Fruit fly (Drosophila melanogaster): Measurements from ENCODE around the gene RFeSP.
A peak's percentile ranks its signal among the peaks of the same experiment; 100 is the strongest.

The RFeSP gene

DNA sequence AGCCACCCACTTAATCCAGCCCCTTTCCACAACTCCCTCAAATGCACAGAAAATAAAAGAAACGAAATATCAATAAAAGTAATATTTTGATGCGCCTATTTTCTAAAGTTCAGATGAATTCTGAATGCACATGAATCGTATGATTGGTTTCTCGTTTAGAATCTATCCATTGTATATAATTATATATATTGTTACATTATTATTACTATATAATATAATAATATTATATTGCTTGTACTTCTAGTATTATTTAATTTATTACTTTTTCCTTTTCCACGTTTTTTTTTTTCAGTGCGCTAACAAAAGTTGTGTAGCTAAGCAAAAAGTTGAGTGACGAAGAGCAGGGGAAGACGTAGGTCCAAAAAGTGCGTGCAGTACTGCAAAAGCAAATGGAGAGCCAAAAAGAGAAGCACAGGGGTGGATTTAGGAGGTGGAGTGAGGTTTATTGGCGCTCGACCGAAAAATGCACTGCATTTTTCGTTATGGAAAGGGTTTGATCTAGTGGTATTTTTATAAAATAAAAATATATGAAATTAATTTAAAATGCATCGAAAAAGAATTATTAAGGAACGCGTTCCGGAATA, 35.4 kb upstream of the RFeSP start (continued):
- TF ChIP-seq cwo (GFP tag; optimal IDR thresholded peaks at IDR 0.05) (peak; percentile 93), ssp (GFP tag; IDR thresholded peaks at IDR 0.05) (peak; percentile 82), lbe (GFP tag; optimal IDR thresholded peaks at IDR 0.05) (no peak), CoRest (tag; optimal IDR thresholded peaks at IDR 0.05) (peak; percentile 98), chinmo (GFP tag; IDR thresholded peaks at IDR 0.05; ENCODE audit: partially characterized antibody) (no peak), NC2α (GFP tag; optimal IDR thresholded peaks at IDR 0.05) (no peak), grn (GFP tag; optimal IDR thresholded peaks at IDR 0.05) (no peak), pb (GFP tag; optimal IDR thresholded peaks at IDR 0.05) (no peak), Pdp1 (GFP tag; optimal IDR thresholded peaks at IDR 0.05) (peak; percentile 43 to 60), CrebB (tag; optimal IDR thresholded peaks at IDR 0.05) (peak; percentile 74), sim (GFP tag; IDR thresholded peaks at IDR 0.05) (peak; percentile 73), Doc2 (GFP tag; IDR thresholded peaks at IDR 0.05) (peak; percentile 4; the same call in 1 of the 2 replicates), Nf-YC (tag; optimal IDR thresholded peaks at IDR 0.05) (peak; percentile 85), CG6813 (GFP tag; optimal IDR thresholded peaks at IDR 0.05) (peak; percentile 86), CG9437 (GFP tag; optimal IDR thresholded peaks at IDR 0.05) (peak; percentile 95), CG2199 (GFP tag; IDR thresholded peaks at IDR 0.05) (0 out of 3 replicates have a peak, but pooled peaks have one; percentile 72), ap (GFP tag; IDR thresholded peaks at IDR 0.05) (peak; percentile 84), wdn (GFP tag; IDR thresholded peaks at IDR 0.05) (peak; percentile 88), CG4424 (GFP tag; optimal IDR thresholded peaks at IDR 0.05) (peak; percentile 85), CG8924 (tag; optimal IDR thresholded peaks at IDR 0.05) (peak; percentile 95), HLH3B (GFP tag; IDR thresholded peaks at IDR 0.05) (peak; percentile 84), emc (GFP tag; optimal IDR thresholded peaks at IDR 0.05) (no peak), Fer1 (GFP tag; optimal IDR thresholded peaks at IDR 0.05) (peak; percentile 97)

DNA sequence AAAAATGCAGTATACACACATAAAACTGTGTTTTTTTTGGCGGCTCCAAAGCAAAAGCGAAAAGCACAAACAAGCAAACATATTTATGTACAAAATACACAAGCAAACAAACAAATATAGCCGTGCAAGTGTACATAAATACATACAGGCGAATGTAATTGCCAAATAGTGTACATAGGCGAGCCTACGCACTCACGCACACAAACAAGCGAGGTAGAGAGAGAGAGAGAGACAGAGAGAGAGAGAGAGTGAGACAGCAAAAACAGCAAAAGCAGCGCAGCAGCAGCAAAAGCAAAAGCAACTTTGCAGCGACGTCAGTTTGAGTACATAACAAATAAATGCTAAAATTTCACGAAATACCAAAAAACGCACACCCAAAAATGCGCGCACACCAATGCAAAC, 34.7 kb upstream of the RFeSP start:
- TF ChIP-seq HLH3B (GFP tag; IDR thresholded peaks at IDR 0.05): peak; percentile 80
- TF ChIP-seq pros (GFP tag; optimal IDR thresholded peaks at IDR 0.05): no peak
- TF ChIP-seq chinmo (GFP tag; IDR thresholded peaks at IDR 0.05; ENCODE audit: partially characterized antibody): peak; percentile 100
- TF ChIP-seq CG33213 (GFP tag; optimal IDR thresholded peaks at IDR 0.05): peak; percentile 91
- TF ChIP-seq Chrac-16 (GFP tag; optimal IDR thresholded peaks at IDR 0.05): no peak
- peak; percentile 57 for TF ChIP-seq pum (GFP tag; optimal IDR thresholded peaks at IDR 0.05)
- peak; percentile 97 for TF ChIP-seq CG12071 (GFP tag; optimal IDR thresholded peaks at IDR 0.05)
- no peak for TF ChIP-seq toy (GFP tag; IDR thresholded peaks at IDR 0.05)
- peak; percentile 94 for TF ChIP-seq MTF-1 (GFP tag; optimal IDR thresholded peaks at IDR 0.05; ENCODE audit: borderline replicate concordance)
- peak; percentile 80 for TF ChIP-seq CG4328 (GFP tag; optimal IDR thresholded peaks at IDR 0.05)
- peak; percentile 87; the same call in 1 of the 2 replicates for TF ChIP-seq CG32767 (GFP tag; IDR thresholded peaks at IDR 0.05)
- TF ChIP-seq CG11504 (tag; optimal IDR thresholded peaks at IDR 0.05): peak; percentile 77
- no peak for TF ChIP-seq usp (GFP tag; optimal IDR thresholded peaks at IDR 0.05)
- peak; percentile 55 for TF ChIP-seq CG6683 (GFP tag; optimal IDR thresholded peaks at IDR 0.05)
- TF ChIP-seq CG42726 (GFP tag; IDR thresholded peaks at IDR 0.05; ENCODE audit: partially characterized antibody): no peak
- peak; percentile 96 for TF ChIP-seq CG17359 (tag; optimal IDR thresholded peaks at IDR 0.05)
- TF ChIP-seq CG12744 (GFP tag; optimal IDR thresholded peaks at IDR 0.05): peak; percentile 52
- peak; percentile 44 for TF ChIP-seq HLHmδ (GFP tag; optimal IDR thresholded peaks at IDR 0.05)
- TF ChIP-seq ara (GFP tag; IDR thresholded peaks at IDR 0.05): peak; percentile 82
- peak; percentile 83 for TF ChIP-seq otp (GFP tag; IDR thresholded peaks at IDR 0.05)
- peak; percentile 31 for TF ChIP-seq dm (GFP tag; optimal IDR thresholded peaks at IDR 0.05)
- TF ChIP-seq Ptx1 (GFP tag; IDR thresholded peaks at IDR 0.05): no peak; the same call in 1 of the 2 replicates
- TF ChIP-seq Meics (GFP tag; optimal IDR thresholded peaks at IDR 0.05): peak; percentile 32
- peak; percentile 33; the same call in 1 of the 3 replicates for TF ChIP-seq CG2199 (GFP tag; IDR thresholded peaks at IDR 0.05)
- no peak for TF ChIP-seq CG16815 (GFP tag; optimal IDR thresholded peaks at IDR 0.05)
- TF ChIP-seq Camta (GFP tag; optimal IDR thresholded peaks at IDR 0.05): peak; percentile 90
- peak; percentile 77 for TF ChIP-seq slp2 (GFP tag; optimal IDR thresholded peaks at IDR 0.05)
- TF ChIP-seq Myb (GFP tag; optimal IDR thresholded peaks at IDR 0.05): peak; percentile 29
- peak; percentile 80 for TF ChIP-seq fd96Cb (tag; optimal IDR thresholded peaks at IDR 0.05)
- TF ChIP-seq croc (GFP tag; conservative IDR thresholded peaks at IDR 0.05): peak; percentile 14; the same call in 1 of the 3 replicates

Data from whole organism, embryonic.